Fruit fly (Drosophila melanogaster): Measurements from ENCODE around the gene slx1.

slx1 gene

dm6 chr3R:4658991-4659933 lies 17.5 kb downstream of the slx1 start, which contains the start of gene smash (continued):
- TF ChIP-seq CG7745 (tag; optimal IDR thresholded peaks at IDR 0.05) (peak; percentile 3), hb (GFP tag; IDR thresholded peaks at IDR 0.05; ENCODE audit: partially characterized antibody) (peak; percentile 65; the same call in 1 of the 3 replicates), CG7786 (GFP tag; optimal IDR thresholded peaks at IDR 0.05) (peak; percentile 9), chif (GFP tag; optimal IDR thresholded peaks at IDR 0.05) (no peak), Dp (GFP tag; optimal IDR thresholded peaks at IDR 0.05) (peak; percentile 47), CG15514 (GFP tag; optimal IDR thresholded peaks at IDR 0.05) (peak; percentile 76), CG12744 (GFP tag; optimal IDR thresholded peaks at IDR 0.05) (no peak), Ets65A (GFP tag) (peak; percentile 30), hbn (GFP tag; IDR thresholded peaks at IDR 0.05; ENCODE audit: partially characterized antibody) (0 out of 2 replicates have a peak, but pooled peaks have one; percentile 40), sc (optimal IDR thresholded peaks at IDR 0.05) (no peak), sc (GFP tag; optimal IDR thresholded peaks at IDR 0.05) (no peak), CG34422 (GFP tag; IDR thresholded peaks at IDR 0.05) (peak; percentile 80; the same call in 1 of the 3 replicates), wdn (GFP tag; IDR thresholded peaks at IDR 0.05) (no peak), mld (GFP tag; IDR thresholded peaks at IDR 0.05; ENCODE audit: partially characterized antibody) (no peak), CG12769 (tag; optimal IDR thresholded peaks at IDR 0.05) (peak; percentile 83), CG6254 (GFP tag; optimal IDR thresholded peaks at IDR 0.05) (no peak), CG42726 (GFP tag; IDR thresholded peaks at IDR 0.05; ENCODE audit: partially characterized antibody) (peak; percentile 88), CG18476 (GFP tag; optimal IDR thresholded peaks at IDR 0.05) (no peak), ssp (GFP tag; IDR thresholded peaks at IDR 0.05) (no peak), tap (tag; optimal IDR thresholded peaks at IDR 0.05) (peak; percentile 38), CG5245 (GFP tag; optimal IDR thresholded peaks at IDR 0.05) (no peak), disco-r (GFP tag; optimal IDR thresholded peaks at IDR 0.05) (peak; percentile 9), Hand (GFP tag; optimal IDR thresholded peaks at IDR 0.05) (no peak), esg (GFP tag; conservative IDR thresholded peaks at IDR 0.05) (no peak), CG31441 (GFP tag; IDR thresholded peaks at IDR 0.05) (peak; percentile 43; the same call in 1 of the 2 replicates), CG6175 (GFP tag; IDR thresholded peaks at IDR 0.05) (peak; percentile 52; the same call in 1 of the 3 replicates), CG6813 (GFP tag; optimal IDR thresholded peaks at IDR 0.05) (peak; percentile 29), B-H1 (GFP tag; IDR thresholded peaks at IDR 0.05) (no peak), Hey (tag; optimal IDR thresholded peaks at IDR 0.05) (no peak), CG13287 (GFP tag; IDR thresholded peaks at IDR 0.05; ENCODE audit: partially characterized antibody) (peak; percentile 58), CG8089 (GFP tag; optimal IDR thresholded peaks at IDR 0.05) (peak; percentile 6), gce (GFP tag; IDR thresholded peaks at IDR 0.05) (peak; percentile 74; the same call in 2 of the 3 replicates), bsh (GFP tag; optimal IDR thresholded peaks at IDR 0.05) (peak in 1 of 2 experiments; percentile 39), CG12659 (GFP tag; optimal IDR thresholded peaks at IDR 0.05) (peak; percentile 77), CG16863 (GFP tag; optimal IDR thresholded peaks at IDR 0.05) (no peak), CG14965 (GFP tag; optimal IDR thresholded peaks at IDR 0.05; ENCODE audit: borderline replicate concordance) (peak; percentile 24), Ptx1 (GFP tag; IDR thresholded peaks at IDR 0.05) (no peak), nerfin-1 (tag; optimal IDR thresholded peaks at IDR 0.05) (peak; percentile 97), CG11085 (GFP tag; IDR thresholded peaks at IDR 0.05) (peak; percentile 40; the same call in 1 of the 2 replicates), sim (GFP tag; IDR thresholded peaks at IDR 0.05) (0 out of 2 replicates have a peak, but pooled peaks have one; percentile 40), CG10979 (tag; optimal IDR thresholded peaks at IDR 0.05) (no peak), CG32767 (GFP tag; IDR thresholded peaks at IDR 0.05) (peak; percentile 78), CG11247 (GFP tag; IDR thresholded peaks at IDR 0.05) (peak; percentile 22; the same call in 1 of the 2 replicates), CG32532 (GFP tag; IDR thresholded peaks at IDR 0.05) (peak; percentile 58), CHES-1-like (GFP tag; optimal IDR thresholded peaks at IDR 0.05) (peak; percentile 62), CG8359 (GFP tag; optimal IDR thresholded peaks at IDR 0.05; ENCODE audit: borderline replicate concordance) (no peak), Xbp1 (GFP tag; optimal IDR thresholded peaks at IDR 0.05) (peak; percentile 11)
